Worm (Caenorhabditis elegans): ENCODE data around the gene F13H8.6.

F13H8.6 gene

ce11 chrII:6286865-6287264, at the start of gene F13H8.6:
F13H8.6 (minus strand) TSS chrII:6286965.
- TF ChIP-seq nhr-76 (tag; optimal IDR thresholded peaks at IDR 0.05) (no peak), nhr-28 (tag; optimal IDR thresholded peaks at IDR 0.05) (no peak), madf-5 (GFP tag; IDR thresholded peaks at IDR 0.05) (no peak), unc-62 (GFP tag; optimal IDR thresholded peaks at IDR 0.05 in 1 of 2) (peak in 1 of 2 experiments; percentile 69), unc-62 (tag; optimal IDR thresholded peaks at IDR 0.05) (no peak)

ce11 chrII:6335358-6335757, 48.6 kb upstream of the F13H8.6 start, which contains the start of gene C32D5.14:
C32D5.14 (plus strand) TSS chrII:6335488.
- TF ChIP-seq egl-43 (GFP tag; IDR thresholded peaks at IDR 0.05) (no peak), hif-1 (tag; optimal IDR thresholded peaks at IDR 0.05) (peak in 1 of 2 experiments; percentile 45), dmd-6 (GFP tag; IDR thresholded peaks at IDR 0.05) (peak; percentile 84), hlh-11 (tag; optimal IDR thresholded peaks at IDR 0.05) (peak; percentile 26), dve-1 (tag; optimal IDR thresholded peaks at IDR 0.05; ENCODE audit: insufficient read depth) (peak; percentile 54), aha-1 (tag) (peak; percentile 73), zip-11 (GFP tag; IDR thresholded peaks at IDR 0.05) (no peak), nhr-11 (tag; optimal IDR thresholded peaks at IDR 0.05) (peak; percentile 35), pha-4 (GFP tag; IDR thresholded peaks at IDR 0.05) (no peak), pha-4 (tag; optimal IDR thresholded peaks at IDR 0.05) (no peak), lin-1 (GFP tag; IDR thresholded peaks at IDR 0.05) (no peak), daf-16 (GFP tag; optimal IDR thresholded peaks at IDR 0.05) (no peak), daf-16 (tag; optimal IDR thresholded peaks at IDR 0.05) (peak; percentile 27), Y48G9A.11 (GFP tag; IDR thresholded peaks at IDR 0.05) (no peak), mxl-3 (GFP tag; optimal IDR thresholded peaks at IDR 0.05) (peak; percentile 52), tra-1 (GFP tag; IDR thresholded peaks at IDR 0.05) (no peak), ceh-32 (tag; optimal IDR thresholded peaks at IDR 0.05; ENCODE audit: poor library complexity) (no peak), T20F7.1 (GFP tag; optimal IDR thresholded peaks at IDR 0.05) (no peak), skn-1 (tag; optimal IDR thresholded peaks at IDR 0.05) (no peak), unc-130 (GFP tag; optimal IDR thresholded peaks at IDR 0.05) (no peak), set-16 (GFP tag; IDR thresholded peaks at IDR 0.05) (no peak)

DNA sequence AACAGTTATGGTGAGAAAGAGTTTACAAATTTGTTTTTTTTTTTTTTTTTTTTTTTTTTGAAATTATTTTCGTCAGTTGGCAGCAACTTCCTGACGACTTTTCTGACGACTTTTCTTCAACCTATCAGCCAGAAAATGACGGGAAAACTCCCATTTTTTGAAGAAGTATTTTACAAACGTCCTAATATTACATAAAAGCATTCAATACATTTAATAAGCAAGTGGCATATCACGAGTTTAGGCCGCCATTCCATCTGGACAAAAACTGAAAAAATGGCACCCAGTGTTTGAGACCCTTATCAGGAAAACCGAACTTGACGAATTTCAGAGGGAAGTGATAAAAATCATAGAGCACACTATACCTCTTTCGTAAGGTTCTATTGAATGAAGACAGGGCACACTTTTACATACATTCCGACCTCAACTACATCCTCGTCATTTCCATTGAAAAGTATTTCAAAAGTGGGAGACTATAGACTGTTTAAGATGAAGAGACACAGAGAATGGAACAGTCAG, 48.0 kb upstream of the F13H8.6 start:
- TF ChIP-seq nhr-28 (tag; optimal IDR thresholded peaks at IDR 0.05), result peak; percentile 43
- peak; percentile 31; the same call in 1 of the 2 replicates for TF ChIP-seq dmd-6 (GFP tag; IDR thresholded peaks at IDR 0.05)
- no peak for TF ChIP-seq dmd-8 (GFP tag; IDR thresholded peaks at IDR 0.05)
- TF ChIP-seq F26F4.8 (GFP tag; conservative IDR thresholded peaks at IDR 0.05), result no peak
- no peak for TF ChIP-seq nhr-6 (tag; optimal IDR thresholded peaks at IDR 0.05)
- no peak for TF ChIP-seq aha-1 (tag)
- no peak for TF ChIP-seq hmg-1.1 (GFP tag; IDR thresholded peaks at IDR 0.05)
- TF ChIP-seq dve-1 (tag; optimal IDR thresholded peaks at IDR 0.05; ENCODE audit: insufficient read depth), result peak; percentile 56
- TF ChIP-seq Y48G9A.11 (GFP tag; IDR thresholded peaks at IDR 0.05), result no peak
- no peak for TF ChIP-seq hlh-30 (tag; optimal IDR thresholded peaks at IDR 0.05; ENCODE audit: insufficient read depth)
- no peak for TF ChIP-seq nhr-42 (GFP tag; IDR thresholded peaks at IDR 0.05)
- no peak for TF ChIP-seq ceh-62 (tag; optimal IDR thresholded peaks at IDR 0.05)
- no peak for TF ChIP-seq T20F7.1 (GFP tag; optimal IDR thresholded peaks at IDR 0.05)
- peak; percentile 40 for TF ChIP-seq hlh-11 (tag; optimal IDR thresholded peaks at IDR 0.05)
- peak; percentile 54 for TF ChIP-seq pqm-1 (tag; optimal IDR thresholded peaks at IDR 0.05)
- no peak for TF ChIP-seq unc-39 (tag; optimal IDR thresholded peaks at IDR 0.05)

DNA sequence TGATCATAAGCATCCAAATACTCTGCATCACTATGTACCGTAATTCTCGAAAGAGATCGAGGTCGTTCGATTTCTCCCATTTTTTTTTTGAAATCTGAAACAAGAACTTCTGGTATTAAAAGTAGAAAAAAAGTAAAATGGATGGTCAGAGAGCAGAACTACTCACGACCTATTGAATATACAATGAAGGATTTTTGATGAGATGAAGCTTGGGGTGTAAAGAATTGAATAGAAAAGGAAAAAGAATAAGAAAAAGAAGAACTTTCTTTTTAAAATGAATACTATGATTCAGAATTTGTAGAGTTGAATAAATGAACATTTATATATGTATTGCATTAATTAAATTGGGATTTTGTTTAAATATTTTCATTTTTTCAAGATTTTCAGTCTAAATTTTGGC, 47.1 kb upstream of the F13H8.6 start, which contains the start of gene ttc-39B:
Gene ttc-39B (minus strand): TSS at position 101 of the 400 bp plus-strand sequence.
- TF ChIP-seq tag-97 (GFP tag; IDR thresholded peaks at IDR 0.05), result no peak
- no peak for TF ChIP-seq nhr-10 (tag; optimal IDR thresholded peaks at IDR 0.05)
- no peak for TF ChIP-seq mxl-2 (GFP tag; conservative IDR thresholded peaks at IDR 0.05)
- TF ChIP-seq pqm-1 (tag; optimal IDR thresholded peaks at IDR 0.05), result no peak
- no peak for TF ChIP-seq pha-4 (GFP tag; IDR thresholded peaks at IDR 0.05)
- TF ChIP-seq pha-4 (tag; optimal IDR thresholded peaks at IDR 0.05), result no peak
- TF ChIP-seq sdz-12 (GFP tag; optimal IDR thresholded peaks at IDR 0.05), result no peak
- TF ChIP-seq ces-1 (GFP tag; optimal IDR thresholded peaks at IDR 0.05), result no peak
- TF ChIP-seq nhr-25 (tag; optimal IDR thresholded peaks at IDR 0.05; ENCODE audit: borderline replicate concordance, insufficient read depth), result no peak
- no peak for TF ChIP-seq daf-19 (GFP tag; conservative IDR thresholded peaks at IDR 0.05)
- TF ChIP-seq ztf-7 (tag; optimal IDR thresholded peaks at IDR 0.05), result no peak
- no peak for TF ChIP-seq dpl-1 (GFP tag; optimal IDR thresholded peaks at IDR 0.05)
